Worm (Caenorhabditis elegans) whole organism, L1 larva: ENCODE measurements around the gene F47C12.7.

ENCODE experiments used
- C16A3.4 ChIP-seq: fragments of 150-350 bp; optimal IDR thresholded peaks from 2 replicates; lab custom pipeline; 2014; ENCODE audit warnings: missing biosample characterization, missing genetic modification characterization
- C34B4.2 ChIP-seq: sonication (generic microtip); optimal IDR thresholded peaks from 2 replicates; lab custom pipeline; 2017; ENCODE audit warnings: mild to moderate bottlenecking, missing genetic modification characterization, missing compliant biosample characterization
- F16B12.6 ChIP-seq: fragments of 150-350 bp; optimal IDR thresholded peaks from 2 replicates; lab custom pipeline; 2014; ENCODE audit warnings: missing biosample characterization, missing genetic modification characterization
- alr-1 ChIP-seq: fragments of 200-800 bp; sonication (Bioruptor generic); optimal IDR thresholded peaks from 2 replicates; lab custom pipeline; 2018; ENCODE audit warnings: borderline replicate concordance, mild to moderate bottlenecking, missing genetic modification characterization, missing compliant biosample characterization
- ceh-63 ChIP-seq: fragments of 200-800 bp; sonication (Bioruptor generic); optimal IDR thresholded peaks from 2 replicates; lab custom pipeline; 2018; ENCODE audit warnings: mild to moderate bottlenecking, missing genetic modification characterization, missing compliant biosample characterization
- ceh-82 ChIP-seq, 3 experiments: fragments of 150-350 bp in 1 of 3; sonication (generic microtip) in 2 of 3; optimal IDR thresholded peaks; 2 replicates each; lab custom pipeline; 2014 to 2017; ENCODE audit warnings: missing biosample characterization in 3 of 3, missing genetic modification characterization in 3 of 3
- ceh-88 ChIP-seq: fragments of 200-800 bp; sonication (Bioruptor generic); IDR thresholded peaks from 2 replicates; pipeline ENCODE4 v1.3.6; 2022; ENCODE audit warnings: missing genetic modification characterization, missing compliant biosample characterization
- ceh-90 ChIP-seq: sonication (generic microtip); optimal IDR thresholded peaks from 2 replicates; lab custom pipeline; 2016; ENCODE audit warnings: missing genetic modification characterization, missing compliant biosample characterization
- ces-1 ChIP-seq: fragments of 150-350 bp; optimal IDR thresholded peaks from 2 replicates; lab custom pipeline; 2014; ENCODE audit warnings: missing biosample characterization, missing genetic modification reagents, missing genetic modification characterization
- dpl-1 ChIP-seq, 3 experiments: fragments of 150-350 bp in 2 of 3; sonication (generic microtip) in 1 of 3; optimal IDR thresholded peaks; 2 replicates each; lab custom pipeline; 2014 to 2017; ENCODE audit warnings: missing biosample characterization in 3 of 3, missing genetic modification characterization in 3 of 3, missing genetic modification reagents in 3 of 3
- dsc-1 ChIP-seq: sonication (generic microtip); optimal IDR thresholded peaks from 2 replicates; lab custom pipeline; 2016; ENCODE audit warnings: mild to moderate bottlenecking, missing genetic modification characterization, missing compliant biosample characterization
- efl-3 ChIP-seq: fragments of 200-800 bp; sonication (Bioruptor generic); optimal IDR thresholded peaks from 2 replicates; lab custom pipeline; 2018; ENCODE audit warnings: mild to moderate bottlenecking, missing genetic modification characterization, missing compliant biosample characterization
- egl-13 ChIP-seq: sonication (generic microtip); optimal IDR thresholded peaks from 2 replicates; lab custom pipeline; 2016; ENCODE audit warnings: missing genotype, missing genetic modification reagents, missing genetic modification characterization, missing compliant biosample characterization
- elt-2 ChIP-seq: sonication (generic microtip); optimal IDR thresholded peaks from 2 replicates; lab custom pipeline; 2016; ENCODE audit warnings: missing genetic modification characterization, mild to moderate bottlenecking, inconsistent platforms, missing compliant biosample characterization, missing genetic modification reagents
- elt-3 ChIP-seq, 6 experiments: fragments of 150-350 bp in 1 of 6; sonication (generic microtip); optimal IDR thresholded peaks; 2 replicates each; lab custom pipeline; 2017 to 2018; ENCODE audit warnings: missing biosample characterization in 6 of 6, missing genetic modification characterization in 6 of 6, inconsistent platforms in 1 of 6
- fkh-4 ChIP-seq: sonication (generic microtip); optimal IDR thresholded peaks from 2 replicates; lab custom pipeline; 2016; ENCODE audit warnings: missing compliant biosample characterization, missing genetic modification characterization, borderline replicate concordance
- fos-1 ChIP-seq: fragments of 150-350 bp; optimal IDR thresholded peaks from 2 replicates; lab custom pipeline; 2014; ENCODE audit warnings: missing biosample characterization, missing genetic modification characterization
- hlh-4 ChIP-seq: sonication (generic microtip); optimal IDR thresholded peaks from 2 replicates; lab custom pipeline; 2016; ENCODE audit warnings: mild to moderate bottlenecking, missing genetic modification characterization, missing compliant biosample characterization
- hpl-2 ChIP-seq: fragments of 150-350 bp; optimal IDR thresholded peaks from 2 replicates; lab custom pipeline; 2014; ENCODE audit warnings: missing biosample characterization, missing genetic modification reagents, missing genetic modification characterization
- irx-1 ChIP-seq: sonication (generic microtip); optimal IDR thresholded peaks from 2 replicates; lab custom pipeline; 2016; ENCODE audit warnings: missing genetic modification characterization, missing compliant biosample characterization
- isw-1 ChIP-seq: fragments of 200-800 bp; sonication (Bioruptor generic); IDR thresholded peaks from 2 replicates; pipeline ENCODE4 v1.3.6; 2022; ENCODE audit warnings: missing genetic modification characterization, missing compliant biosample characterization
- lin-13 ChIP-seq: fragments of 150-350 bp; optimal IDR thresholded peaks from 2 replicates; lab custom pipeline; 2014; ENCODE audit warnings: missing biosample characterization, missing genetic modification reagents, missing genetic modification characterization
- lin-14 ChIP-seq: fragments of 200-800 bp; sonication (Bioruptor generic); optimal IDR thresholded peaks from 2 replicates; lab custom pipeline; 2018; ENCODE audit warnings: mild to moderate bottlenecking, missing genetic modification characterization, moderate library complexity, missing compliant biosample characterization
- lin-35 ChIP-seq, 2 experiments: fragments of 150-350 bp; optimal IDR thresholded peaks; 2 replicates each; lab custom pipeline; 2014; ENCODE audit warnings: missing biosample characterization in 2 of 2, missing genetic modification characterization in 2 of 2, missing genetic modification reagents in 2 of 2
- lin-39 ChIP-seq: fragments of 150-350 bp; optimal IDR thresholded peaks from 2 replicates; lab custom pipeline; 2014; ENCODE audit warnings: missing biosample characterization, missing genetic modification reagents, missing genetic modification characterization
- lir-3 ChIP-seq: sonication (generic microtip); optimal IDR thresholded peaks from 2 replicates; lab custom pipeline; 2016; ENCODE audit warnings: mild to moderate bottlenecking, missing genetic modification characterization, moderate library complexity, missing compliant biosample characterization; ENCODE audit not compliant: poor library complexity
- lsy-2 ChIP-seq, 2 experiments: fragments of 150-350 bp; optimal IDR thresholded peaks; 2 replicates each; lab custom pipeline; 2014; ENCODE audit warnings: missing biosample characterization in 2 of 2, missing genetic modification characterization in 2 of 2
- mdl-1 ChIP-seq, 2 experiments: fragments of 150-350 bp; optimal IDR thresholded peaks; 2 replicates each; lab custom pipeline; 2014 to 2017; ENCODE audit warnings: missing biosample characterization in 2 of 2, missing genetic modification characterization in 2 of 2, inconsistent platforms in 1 of 2
- nhr-19 ChIP-seq: fragments of 200-800 bp; sonication (Bioruptor generic); conservative IDR thresholded peaks from 2 replicates; pipeline ENCODE4 v1.3.6; 2022; ENCODE audit warnings: missing genetic modification characterization, missing compliant biosample characterization
- nhr-20 ChIP-seq: sonication (generic microtip); optimal IDR thresholded peaks from 2 replicates; lab custom pipeline; 2016; ENCODE audit warnings: mild to moderate bottlenecking, missing genetic modification characterization, missing compliant biosample characterization
- nhr-47 ChIP-seq: sonication (generic microtip); optimal IDR thresholded peaks from 2 replicates; lab custom pipeline; 2016; ENCODE audit warnings: mild to moderate bottlenecking, missing genetic modification characterization, moderate library complexity, missing compliant biosample characterization
- nhr-71 ChIP-seq: sonication (generic microtip); optimal IDR thresholded peaks from 2 replicates; lab custom pipeline; 2016; ENCODE audit warnings: mild to moderate bottlenecking, missing genetic modification characterization, moderate library complexity, missing compliant biosample characterization
- nhr-77 ChIP-seq: fragments of 150-350 bp; optimal IDR thresholded peaks from 2 replicates; lab custom pipeline; 2014; ENCODE audit warnings: missing biosample characterization, missing genetic modification characterization
- nhr-84 ChIP-seq: sonication (generic microtip); optimal IDR thresholded peaks from 2 replicates; lab custom pipeline; 2017; ENCODE audit warnings: missing biosample characterization, missing genetic modification characterization
- nhr-90 ChIP-seq: sonication (generic microtip); optimal IDR thresholded peaks from 2 replicates; lab custom pipeline; 2016; ENCODE audit warnings: mild to moderate bottlenecking, missing genetic modification characterization, missing compliant biosample characterization; ENCODE audit not compliant: poor library complexity
- pag-3 ChIP-seq: sonication (generic microtip); optimal IDR thresholded peaks from 2 replicates; lab custom pipeline; 2017; ENCODE audit warnings: missing genetic modification characterization, mild to moderate bottlenecking, missing compliant biosample characterization, antibody characterized with exemption, borderline replicate concordance; ENCODE audit not compliant: insufficient read depth
- rnt-1 ChIP-seq: sonication (generic microtip); optimal IDR thresholded peaks from 2 replicates; lab custom pipeline; 2016; ENCODE audit warnings: mild to moderate bottlenecking, missing genetic modification characterization, moderate library complexity, missing compliant biosample characterization
- snpc-4 ChIP-seq: fragments of 150-350 bp; optimal IDR thresholded peaks from 2 replicates; lab custom pipeline; 2014; ENCODE audit warnings: missing biosample characterization, missing genetic modification characterization
- snu-23 ChIP-seq: sonication (generic microtip); optimal IDR thresholded peaks from 2 replicates; lab custom pipeline; 2016; ENCODE audit warnings: missing genetic modification characterization, missing compliant biosample characterization
- sox-4 ChIP-seq: sonication (generic microtip); optimal IDR thresholded peaks from 2 replicates; lab custom pipeline; 2016; ENCODE audit warnings: missing genetic modification characterization, missing compliant biosample characterization
- tbx-2 ChIP-seq: sonication (generic microtip); optimal IDR thresholded peaks from 2 replicates; lab custom pipeline; 2016; ENCODE audit warnings: missing genetic modification characterization, missing compliant biosample characterization
- tlp-1 ChIP-seq: fragments of 150-350 bp; optimal IDR thresholded peaks from 2 replicates; lab custom pipeline; 2014; ENCODE audit warnings: missing biosample characterization, missing genetic modification characterization
- unc-30 ChIP-seq: sonication (generic microtip); optimal IDR thresholded peaks from 2 replicates; lab custom pipeline; 2017; ENCODE audit warnings: missing biosample characterization, missing genetic modification characterization
- unc-62 ChIP-seq: fragments of 150-350 bp; optimal IDR thresholded peaks from 2 replicates; lab custom pipeline; 2014; ENCODE audit warnings: missing biosample characterization, missing genetic modification reagents, missing genetic modification characterization
- zip-4 ChIP-seq: fragments of 200-800 bp; sonication (Bioruptor generic); optimal IDR thresholded peaks from 2 replicates; lab custom pipeline; 2018; ENCODE audit warnings: mild to moderate bottlenecking, missing genetic modification characterization, moderate library complexity, missing compliant biosample characterization
- ztf-4 ChIP-seq: fragments of 150-350 bp; optimal IDR thresholded peaks from 2 replicates; lab custom pipeline; 2014; ENCODE audit warnings: missing biosample characterization, missing genetic modification characterization

F47C12.7 gene

DNA sequence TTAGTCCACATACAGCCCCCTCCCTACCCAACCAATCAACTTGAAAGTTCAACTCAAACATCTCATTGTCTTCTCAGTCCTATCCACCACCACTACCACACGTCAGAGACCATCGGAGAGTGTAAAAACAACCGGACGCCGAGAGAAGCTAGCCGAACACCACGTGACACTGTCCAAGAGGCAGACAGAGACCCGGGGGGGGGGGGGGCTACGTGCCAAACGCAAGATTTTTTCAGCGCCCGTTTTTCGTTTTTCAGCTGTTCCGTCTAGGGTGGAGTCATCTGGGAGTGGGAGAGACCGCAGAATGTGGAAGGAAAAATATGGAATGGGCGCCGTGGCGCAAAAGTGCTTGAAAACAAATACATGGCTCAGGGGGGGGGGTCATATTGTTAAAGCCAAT is 30.6 kb upstream of the F47C12.7 start (continued):
- TF ChIP-seq ceh-63 (GFP tag; lab: Kevin White, UChicago) = no peak
- TF ChIP-seq egl-13 (tag; lab: Kevin White, UChicago) = no peak
- peak; percentile 68 for TF ChIP-seq nhr-20 (tag; lab: Kevin White, UChicago)
- no peak for TF ChIP-seq elt-2
- peak; percentile 66 for TF ChIP-seq lin-13 (GFP tag; lab: Kevin White, UChicago)
- TF ChIP-seq unc-62 (GFP tag; lab: Kevin White, UChicago) = no peak
- peak; percentile 34 for TF ChIP-seq tbx-2
- TF ChIP-seq dsc-1 (tag; lab: Kevin White, UChicago) = peak; percentile 30
- TF ChIP-seq hpl-2 (GFP tag; lab: Kevin White, UChicago) = no peak
- TF ChIP-seq snpc-4 = peak; percentile 43
- peak; percentile 45 for TF ChIP-seq snu-23
- no peak for TF ChIP-seq fos-1 (tag; lab: Kevin White, UChicago)
- TF ChIP-seq nhr-47 = peak; percentile 71
- no peak for TF ChIP-seq sox-4 (tag; lab: Kevin White, UChicago)
- TF ChIP-seq nhr-90 = peak; percentile 43
- peak; percentile 0 for TF ChIP-seq lir-3 (tag; lab: Kevin White, UChicago)
- TF ChIP-seq lin-14 (GFP tag; lab: Kevin White, UChicago) = peak; percentile 87
- peak in 1 of 2 experiments; percentile 38 for TF ChIP-seq lsy-2 (tag; optimal IDR thresholded peaks at IDR 0.05; lab: Kevin White, UChicago)
- peak in 2 of 3 experiments; percentile 15 to 19 for TF ChIP-seq dpl-1 (GFP tag; optimal IDR thresholded peaks at IDR 0.05; lab: Kevin White, UChicago)
- peak; percentile 65 for TF ChIP-seq rnt-1

DNA sequence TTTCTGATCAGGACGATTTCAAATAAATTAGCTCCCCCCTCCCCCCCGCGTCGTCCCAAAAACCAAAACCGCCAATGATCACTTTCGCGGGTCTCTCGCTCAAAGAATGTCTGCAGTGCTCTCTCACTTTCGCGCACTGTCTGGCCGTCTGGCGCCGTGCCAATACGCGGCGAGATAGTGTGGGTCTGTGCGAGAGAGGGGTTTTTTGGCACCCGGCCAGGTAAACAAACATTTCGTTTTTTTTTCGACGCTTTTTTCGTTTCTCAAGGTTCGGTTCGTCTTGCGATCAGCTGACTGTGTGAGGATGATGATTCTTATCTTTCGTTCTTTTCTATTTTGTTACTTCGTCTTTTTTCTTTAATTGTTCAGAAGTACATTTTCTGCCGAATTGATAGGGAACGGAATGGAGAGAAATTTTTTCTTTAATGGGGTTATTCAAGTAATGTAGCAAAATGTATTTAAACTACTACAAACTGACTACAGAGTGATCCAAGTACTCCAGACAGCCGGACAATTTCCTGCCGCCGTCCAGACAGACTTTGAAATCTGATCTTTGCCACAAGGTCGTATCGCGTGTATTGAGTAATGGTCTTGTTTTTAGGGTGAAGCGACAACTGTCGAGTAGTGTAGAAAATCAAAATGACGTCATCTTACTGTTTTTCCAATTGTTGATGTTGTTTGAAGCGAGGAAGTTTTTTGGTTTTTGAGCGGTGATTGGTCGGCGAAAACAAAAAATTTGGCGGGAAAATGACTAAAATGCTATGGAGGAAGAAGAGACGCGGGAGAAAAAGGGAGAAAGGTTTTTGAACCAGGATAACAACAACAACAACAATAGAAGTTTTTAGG is 29.1 kb upstream of the F47C12.7 start:
- TF ChIP-seq alr-1 = no peak
- TF ChIP-seq dpl-1 (GFP tag; optimal IDR thresholded peaks at IDR 0.05; lab: Kevin White, UChicago) = peak; percentile 42 to 67 (median 60)
- peak; percentile 76 for TF ChIP-seq nhr-19
- no peak for TF ChIP-seq ces-1
- no peak for TF ChIP-seq ceh-90
- no peak for TF ChIP-seq F16B12.6 (tag; lab: Kevin White, UChicago)
- peak in 1 of 2 experiments; percentile 94 for TF ChIP-seq mdl-1 (tag; optimal IDR thresholded peaks at IDR 0.05; lab: Kevin White, UChicago)
- TF ChIP-seq unc-30 (tag; lab: Kevin White, UChicago) = no peak
- TF ChIP-seq nhr-71 (tag; lab: Kevin White, UChicago) = peak; percentile 85
- TF ChIP-seq lin-35 (GFP tag; optimal IDR thresholded peaks at IDR 0.05; lab: Kevin White, UChicago) = peak; percentile 48 to 79
- TF ChIP-seq ceh-63 (GFP tag; lab: Kevin White, UChicago) = no peak
- peak; percentile 65 for TF ChIP-seq snu-23
- TF ChIP-seq elt-3 (tag; optimal IDR thresholded peaks at IDR 0.05; lab: Kevin White, UChicago) = peak; percentile 50 to 68 (median 55)
- peak; percentile 82 for TF ChIP-seq tbx-2
- TF ChIP-seq nhr-77 (tag; lab: Kevin White, UChicago) = peak; percentile 79
- no peak for TF ChIP-seq ceh-88 (GFP tag; lab: Robert Waterston, UW)
- no peak for TF ChIP-seq efl-3 (GFP tag; lab: Kevin White, UChicago)
- no peak for TF ChIP-seq zip-4 (GFP tag; lab: Kevin White, UChicago)
- peak; percentile 0 for TF ChIP-seq ztf-4
- TF ChIP-seq lin-14 (GFP tag; lab: Kevin White, UChicago) = peak; percentile 93
- peak; percentile 53 for TF ChIP-seq pag-3
- 0 out of 2 replicates have a peak, but pooled peaks have one; percentile 5 for TF ChIP-seq isw-1 (GFP tag; lab: Robert Waterston, UW)
- TF ChIP-seq elt-2 = peak; percentile 67
- no peak for TF ChIP-seq tlp-1
- TF ChIP-seq irx-1 (tag; lab: Kevin White, UChicago) = peak; percentile 31
- TF ChIP-seq fos-1 (tag; lab: Kevin White, UChicago) = no peak
- no peak for TF ChIP-seq C34B4.2 (tag; lab: Kevin White, UChicago)
- no peak for TF ChIP-seq hlh-4 (tag; lab: Kevin White, UChicago)
- TF ChIP-seq nhr-90 = peak; percentile 38
- TF ChIP-seq sox-4 (tag; lab: Kevin White, UChicago) = no peak
- TF ChIP-seq nhr-47 = peak; percentile 77
- TF ChIP-seq fkh-4 = no peak
- peak; percentile 29 to 77 (median 67) for TF ChIP-seq ceh-82 (tag; optimal IDR thresholded peaks at IDR 0.05; lab: Kevin White, UChicago)
- TF ChIP-seq egl-13 (tag; lab: Kevin White, UChicago) = peak; percentile 44
- peak; percentile 75 for TF ChIP-seq C16A3.4 (tag; lab: Kevin White, UChicago)
- TF ChIP-seq lin-39 (tag; lab: Kevin White, UChicago) = peak; percentile 29
- TF ChIP-seq nhr-84 (tag; lab: Kevin White, UChicago) = no peak
- TF ChIP-seq nhr-20 (tag; lab: Kevin White, UChicago) = peak; percentile 86
